Fruit fly (Drosophila melanogaster): ENCODE results near the gene ome.

Gene ome

DNA sequence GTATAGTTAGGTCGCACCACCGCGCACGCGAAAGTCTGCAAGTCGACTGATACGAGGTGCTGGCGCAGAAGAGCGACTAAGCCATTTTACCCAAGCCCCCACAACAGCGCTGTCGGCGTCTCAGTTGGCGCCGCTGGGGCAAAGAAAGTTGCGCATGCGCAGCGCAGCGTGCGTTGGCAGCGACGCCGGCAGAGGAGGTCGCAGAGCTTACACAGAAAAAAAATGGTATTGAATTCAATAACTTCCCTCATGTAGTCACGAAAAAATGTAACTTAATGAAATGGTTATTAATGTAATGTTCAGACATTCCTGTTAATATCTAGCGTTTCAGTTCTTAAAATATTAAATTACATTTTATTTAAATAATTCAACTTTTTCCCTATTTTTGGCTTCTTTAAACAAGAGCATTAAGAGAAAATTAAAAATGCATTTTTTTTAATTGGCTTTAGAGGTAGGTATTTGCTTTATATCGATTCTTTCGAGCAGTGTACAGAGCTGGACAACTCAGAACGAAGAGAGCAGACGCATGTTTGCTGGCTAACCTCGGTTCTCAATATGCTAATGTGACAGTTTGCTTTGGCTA, 5.5 kb downstream of the ome start, which contains the start of gene CG4914 (continued):
- TF ChIP-seq Lhr (GFP tag; optimal IDR thresholded peaks at IDR 0.05) (peak; percentile 66), repo (GFP tag; optimal IDR thresholded peaks at IDR 0.05) (no peak), pnt (GFP tag; optimal IDR thresholded peaks at IDR 0.05) (no peak), so (GFP tag; IDR thresholded peaks at IDR 0.05) (peak; percentile 70; the same call in 1 of the 3 replicates), az2 (GFP tag; optimal IDR thresholded peaks at IDR 0.05) (peak; percentile 86), CG13624 (GFP tag; optimal IDR thresholded peaks at IDR 0.05) (no peak), CG15269 (tag; optimal IDR thresholded peaks at IDR 0.05) (peak; percentile 76), Myb (GFP tag; optimal IDR thresholded peaks at IDR 0.05) (no peak), Nf-YC (tag; optimal IDR thresholded peaks at IDR 0.05) (no peak), CG17912 (GFP tag; optimal IDR thresholded peaks at IDR 0.05) (no peak), CG43689 (GFP tag; IDR thresholded peaks at IDR 0.05) (no peak), NFAT (GFP tag; IDR thresholded peaks at IDR 0.05) (no peak), Ravus (GFP tag; IDR thresholded peaks at IDR 0.05) (no peak), E2f2 (GFP tag; IDR thresholded peaks at IDR 0.05) (no peak; the same call in 1 of the 2 replicates), Ets65A (GFP tag) (no peak), dmrt11E (tag; optimal IDR thresholded peaks at IDR 0.05) (peak; percentile 92), wek (GFP tag; optimal IDR thresholded peaks at IDR 0.05) (no peak), gsb (GFP tag; IDR thresholded peaks at IDR 0.05) (no peak), Eip74EF (GFP tag; optimal IDR thresholded peaks at IDR 0.05) (peak in 1 of 2 experiments; percentile 83), onecut (GFP tag; IDR thresholded peaks at IDR 0.05) (peak; percentile 52; the same call in 1 of the 2 replicates), Meics (GFP tag; optimal IDR thresholded peaks at IDR 0.05) (peak; percentile 64), ash1 (GFP tag; optimal IDR thresholded peaks at IDR 0.05) (no peak), zen2 (GFP tag; IDR thresholded peaks at IDR 0.05; ENCODE audit: partially characterized antibody) (no peak), Oaz (GFP tag; IDR thresholded peaks at IDR 0.05) (no peak), nom (GFP tag; optimal IDR thresholded peaks at IDR 0.05) (no peak), CG17568 (GFP tag; optimal IDR thresholded peaks at IDR 0.05) (peak; percentile 55), CG12769 (tag; optimal IDR thresholded peaks at IDR 0.05) (no peak), Rfx (GFP tag; IDR thresholded peaks at IDR 0.05) (peak; percentile 59; the same call in 1 of the 2 replicates), chn (GFP tag; optimal IDR thresholded peaks at IDR 0.05) (peak; percentile 14), gcm (GFP tag; optimal IDR thresholded peaks at IDR 0.05) (peak; percentile 76), lab (GFP tag; optimal IDR thresholded peaks at IDR 0.05) (peak; percentile 74), fru (optimal IDR thresholded peaks at IDR 0.05) (no peak), Tbp (GFP tag; optimal IDR thresholded peaks at IDR 0.05) (no peak), CG13287 (GFP tag; IDR thresholded peaks at IDR 0.05; ENCODE audit: partially characterized antibody) (no peak), CG2202 (tag; optimal IDR thresholded peaks at IDR 0.05) (peak; percentile 86), Oli (tag; optimal IDR thresholded peaks at IDR 0.05) (peak; percentile 87), oc (tag; optimal IDR thresholded peaks at IDR 0.05) (peak; percentile 78), CG13296 (GFP tag; optimal IDR thresholded peaks at IDR 0.05) (peak; percentile 27), sqz (GFP tag; optimal IDR thresholded peaks at IDR 0.05) (peak; percentile 69), H15 (GFP tag; IDR thresholded peaks at IDR 0.05) (0 out of 3 replicates have a peak, but pooled peaks have one; percentile 50), CG13894 (tag; optimal IDR thresholded peaks at IDR 0.05) (no peak), Hand (GFP tag; optimal IDR thresholded peaks at IDR 0.05) (no peak), CG34422 (GFP tag; IDR thresholded peaks at IDR 0.05) (peak; percentile 60; the same call in 1 of the 3 replicates), C15 (GFP tag; IDR thresholded peaks at IDR 0.05) (no peak), CG7786 (GFP tag; optimal IDR thresholded peaks at IDR 0.05) (no peak), z (GFP tag; IDR thresholded peaks at IDR 0.05) (0 out of 3 replicates have a peak, but pooled peaks have one; percentile 32), bigmax (GFP tag; optimal IDR thresholded peaks at IDR 0.05) (no peak), tin (GFP tag; optimal IDR thresholded peaks at IDR 0.05) (peak; percentile 72), CG4820 (GFP tag; optimal IDR thresholded peaks at IDR 0.05) (peak; percentile 73), crp (GFP tag; optimal IDR thresholded peaks at IDR 0.05) (peak in 1 of 2 experiments; percentile 5)

Measured in whole organism, embryonic.